Fruit fly (Drosophila melanogaster): ENCODE data around the gene CCT4.

The CCT4 gene

DNA sequence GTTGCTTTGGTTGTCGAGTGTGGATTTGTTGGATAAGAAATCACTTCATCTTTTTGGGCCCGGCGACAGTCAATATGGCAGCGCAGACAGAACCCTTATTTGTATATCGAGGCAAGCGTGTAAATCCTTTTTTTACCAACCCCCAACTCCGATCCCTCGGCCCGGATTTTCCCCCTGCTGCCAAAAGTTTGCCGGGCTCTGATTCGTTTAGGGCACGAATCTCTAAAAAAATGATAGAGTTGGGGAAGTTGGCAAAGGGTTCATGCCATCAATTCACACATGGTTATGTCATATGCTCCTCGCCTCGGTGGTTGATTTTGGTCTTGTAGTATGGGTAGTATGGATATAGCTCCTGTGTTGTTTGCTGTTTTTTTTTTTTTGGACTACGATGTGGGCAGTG is 5.9 kb downstream of the CCT4 start:
- TF ChIP-seq Nf-YC (tag; optimal IDR thresholded peaks at IDR 0.05) (peak; percentile 90), pho (GFP tag; optimal IDR thresholded peaks at IDR 0.05) (no peak), pros (GFP tag; optimal IDR thresholded peaks at IDR 0.05) (peak; percentile 23), Kr (GFP tag; optimal IDR thresholded peaks at IDR 0.05) (peak; percentile 47), Antp (GFP tag; optimal IDR thresholded peaks at IDR 0.05) (no peak), vvl (GFP tag; IDR thresholded peaks at IDR 0.05) (no peak), jigr1 (GFP tag; IDR thresholded peaks at IDR 0.05) (no peak), Taf1 (GFP tag; IDR thresholded peaks at IDR 0.05) (no peak), sens (GFP tag) (peak; percentile 37), seq (GFP tag; IDR thresholded peaks at IDR 0.05) (peak; percentile 45; the same call in 1 of the 2 replicates), CG10366 (GFP tag; IDR thresholded peaks at IDR 0.05) (no peak), Nf-YB (GFP tag; optimal IDR thresholded peaks at IDR 0.05) (peak; percentile 90), Ets65A (GFP tag) (no peak), crol (GFP tag; IDR thresholded peaks at IDR 0.05) (no peak), CG17829 (tag; optimal IDR thresholded peaks at IDR 0.05) (no peak), sqz (GFP tag; optimal IDR thresholded peaks at IDR 0.05) (peak; percentile 87)

dm6 chr2L:12681603-12682368 is 10.9 kb downstream of the CCT4 start:
- no peak for TF ChIP-seq sim (GFP tag; IDR thresholded peaks at IDR 0.05)
- peak; percentile 77 for TF ChIP-seq pros (GFP tag; optimal IDR thresholded peaks at IDR 0.05)
- TF ChIP-seq CG1647 (GFP tag; optimal IDR thresholded peaks at IDR 0.05) = no peak
- no peak for TF ChIP-seq CTCF (GFP tag; optimal IDR thresholded peaks at IDR 0.05)
- no peak for TF ChIP-seq vfl (GFP tag; optimal IDR thresholded peaks at IDR 0.05)
- no peak for TF ChIP-seq sd (tag; optimal IDR thresholded peaks at IDR 0.05)
- TF ChIP-seq oc (tag; optimal IDR thresholded peaks at IDR 0.05) = peak; percentile 21
- no peak for TF ChIP-seq Bdp1 (GFP tag; optimal IDR thresholded peaks at IDR 0.05)
- TF ChIP-seq gsb-n (tag; optimal IDR thresholded peaks at IDR 0.05) = peak; percentile 90
- TF ChIP-seq CG1603 (tag; optimal IDR thresholded peaks at IDR 0.05) = peak; percentile 10
- peak; percentile 70; the same call in 1 of the 2 replicates for TF ChIP-seq seq (GFP tag; IDR thresholded peaks at IDR 0.05)
- no peak for TF ChIP-seq dmrt11E (tag; optimal IDR thresholded peaks at IDR 0.05)
- TF ChIP-seq emc (GFP tag; optimal IDR thresholded peaks at IDR 0.05) = no peak
- peak; percentile 77 for TF ChIP-seq vvl (GFP tag; IDR thresholded peaks at IDR 0.05)
- TF ChIP-seq abd-A (tag; optimal IDR thresholded peaks at IDR 0.05) = peak; percentile 33
- TF ChIP-seq CG10431 (GFP tag; optimal IDR thresholded peaks at IDR 0.05) = peak; percentile 48
- TF ChIP-seq stwl (tag; optimal IDR thresholded peaks at IDR 0.05) = peak; percentile 25
- no peak for TF ChIP-seq D (optimal IDR thresholded peaks at IDR 0.05)
- peak; percentile 29 for TF ChIP-seq D (GFP tag; optimal IDR thresholded peaks at IDR 0.05)
- TF ChIP-seq tll (GFP tag; optimal IDR thresholded peaks at IDR 0.05) = peak in 1 of 2 experiments; percentile 54
- no peak for TF ChIP-seq CG11398 (GFP tag; optimal IDR thresholded peaks at IDR 0.05)
- TF ChIP-seq Nf-YB (GFP tag; optimal IDR thresholded peaks at IDR 0.05) = peak; percentile 64
- TF ChIP-seq sqz (GFP tag; optimal IDR thresholded peaks at IDR 0.05) = peak; percentile 92
- peak; percentile 45 for TF ChIP-seq kni (GFP tag; optimal IDR thresholded peaks at IDR 0.05)
- TF ChIP-seq CG18262 (tag; optimal IDR thresholded peaks at IDR 0.05) = peak; percentile 9
- TF ChIP-seq CG14710 (tag; optimal IDR thresholded peaks at IDR 0.05) = no peak
- TF ChIP-seq Kr (GFP tag; optimal IDR thresholded peaks at IDR 0.05) = peak; percentile 96
- TF ChIP-seq bbx (GFP tag; IDR thresholded peaks at IDR 0.05; ENCODE audit: partially characterized antibody) = no peak
- TF ChIP-seq bsh (GFP tag; optimal IDR thresholded peaks at IDR 0.05) = peak in 1 of 2 experiments; percentile 6
- peak; percentile 85 for TF ChIP-seq sens (GFP tag)
- TF ChIP-seq Dll (GFP tag; IDR thresholded peaks at IDR 0.05; ENCODE audit: partially characterized antibody) = 0 out of 4 replicates have a peak, but pooled peaks have one; percentile 21
- TF ChIP-seq CG8924 (tag; optimal IDR thresholded peaks at IDR 0.05) = peak; percentile 1
- peak; percentile 57 for TF ChIP-seq Nf-YC (tag; optimal IDR thresholded peaks at IDR 0.05)
- peak; percentile 25 for TF ChIP-seq nerfin-1 (tag; optimal IDR thresholded peaks at IDR 0.05)
- TF ChIP-seq scrt (GFP tag; optimal IDR thresholded peaks at IDR 0.05) = peak; percentile 89

Measured in whole organism, embryonic.